Worm (Caenorhabditis elegans): Measurements from ENCODE around the gene F35B3.4.

DNA sequence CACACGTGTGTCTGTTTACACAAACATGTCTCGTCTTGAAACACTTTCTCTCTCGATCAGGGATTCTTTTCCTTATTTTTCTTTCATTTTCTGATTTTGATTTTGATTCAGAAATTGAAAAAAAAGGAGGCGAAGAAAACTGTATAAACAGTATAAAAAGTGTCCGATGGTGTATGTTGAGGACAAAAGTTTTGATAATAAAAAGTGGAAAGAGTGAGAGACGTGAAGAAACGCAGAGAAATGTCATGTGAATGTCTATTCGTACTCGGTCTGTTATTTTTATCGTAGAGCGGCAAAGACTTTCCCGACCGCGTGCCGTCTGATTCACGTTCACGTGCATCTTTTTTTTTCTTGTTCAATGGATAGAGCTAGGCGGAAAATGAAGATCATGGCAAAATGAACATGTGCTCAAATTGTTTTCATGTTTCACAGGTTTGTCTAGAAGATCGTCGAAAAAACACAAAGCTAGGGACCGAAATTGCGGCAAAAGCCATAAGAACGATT, 43.0 kb upstream of the F35B3.4 start:
- TF ChIP-seq W03F9.2 (tag; optimal IDR thresholded peaks at IDR 0.05) (no peak), him-1 (tag; optimal IDR thresholded peaks at IDR 0.05) (no peak)
